Worm (Caenorhabditis elegans) whole organism, midembryonic: ENCODE data around the gene gcy-34.

Experiments used
- T22C8.4 ChIP-seq: fragments of 200-800 bp; sonication (Bioruptor generic); IDR thresholded peaks from 2 replicates; pipeline ENCODE4 v1.3.6; 2022; ENCODE audit warnings: missing genetic modification characterization, missing compliant biosample characterization
- cog-1 ChIP-seq: sonication (generic microtip); optimal IDR thresholded peaks from 2 replicates; lab custom pipeline; 2016; ENCODE audit warnings: missing genetic modification characterization, missing compliant biosample characterization
- flt-1 ChIP-seq: fragments of 200-800 bp; sonication (Bioruptor generic); IDR thresholded peaks from 2 replicates; pipeline ENCODE4 v1.3.6; 2022; ENCODE audit warnings: missing genetic modification characterization, missing compliant biosample characterization
- klf-2 ChIP-seq: fragments of 200-800 bp; sonication (Bioruptor generic); conservative IDR thresholded peaks from 2 replicates; pipeline ENCODE4 v1.3.6; 2022; ENCODE audit warnings: missing genetic modification reagents, missing genetic modification characterization, missing compliant biosample characterization
- med-1 ChIP-seq: sonication (generic microtip); optimal IDR thresholded peaks from 2 replicates; lab custom pipeline; 2017; ENCODE audit warnings: missing genetic modification characterization, mild to moderate bottlenecking, missing compliant biosample characterization, antibody characterized with exemption, missing genetic modification reagents; ENCODE audit not compliant: insufficient read depth
- ref-1 ChIP-seq: fragments of 200-800 bp; sonication (Bioruptor generic); conservative IDR thresholded peaks from 2 replicates; pipeline ENCODE4 v1.3.6; 2022; ENCODE audit warnings: missing genetic modification reagents, missing genetic modification characterization, missing compliant biosample characterization
- tab-1 ChIP-seq: fragments of 200-800 bp; sonication (Bioruptor generic); IDR thresholded peaks from 2 replicates; pipeline ENCODE4 v1.3.6; 2022; ENCODE audit warnings: missing genetic modification characterization, missing compliant biosample characterization
- ztf-23 ChIP-seq: fragments of 200-800 bp; sonication (Bioruptor generic); IDR thresholded peaks from 2 replicates; pipeline ENCODE4 v1.3.6; 2022; ENCODE audit warnings: missing genetic modification reagents, missing genetic modification characterization, missing compliant biosample characterization
- ztf-29 ChIP-seq: fragments of 200-800 bp; sonication (Bioruptor generic); IDR thresholded peaks from 2 replicates; pipeline ENCODE4 v1.3.6; 2022; ENCODE audit warnings: missing genetic modification reagents, missing genetic modification characterization, missing compliant biosample characterization

The gcy-34 gene

DNA sequence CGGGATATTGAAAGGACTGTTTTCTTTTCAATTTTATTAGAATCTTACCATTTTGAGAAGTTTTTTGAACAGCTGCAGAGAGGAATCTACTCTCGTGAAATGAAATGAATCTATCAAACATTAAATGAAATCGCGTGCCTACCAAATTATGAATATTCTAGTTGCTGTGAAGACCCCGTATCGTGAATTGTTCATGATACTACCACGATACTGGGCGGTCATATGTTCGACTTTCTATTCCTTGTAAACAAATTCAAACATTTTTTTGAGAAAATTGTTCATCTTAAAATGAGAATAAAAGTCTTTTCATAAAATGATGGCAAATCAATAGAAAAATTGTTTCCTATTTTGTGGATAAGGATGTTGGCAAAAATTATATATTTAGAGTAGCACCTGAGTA, at the start of gene gcy-34:
Gene gcy-34 (minus strand): TSS at position 101 of the 400 bp plus-strand sequence.
- no peak for TF ChIP-seq ztf-23
- no peak for TF ChIP-seq klf-2 (GFP tag; lab: Robert Waterston, UW)
- TF ChIP-seq flt-1 (GFP tag; lab: Robert Waterston, UW) = no peak
- TF ChIP-seq cog-1 (tag; lab: Kevin White, UChicago) = no peak
- TF ChIP-seq ref-1 (GFP tag; lab: Robert Waterston, UW) = no peak
- TF ChIP-seq T22C8.4 (GFP tag; lab: Robert Waterston, UW) = no peak
- no peak for TF ChIP-seq ztf-29 (GFP tag; lab: Robert Waterston, UW)
- no peak for TF ChIP-seq med-1 (GFP tag; lab: Kevin White, UChicago)
- TF ChIP-seq tab-1 (GFP tag; lab: Robert Waterston, UW) = no peak

DNA sequence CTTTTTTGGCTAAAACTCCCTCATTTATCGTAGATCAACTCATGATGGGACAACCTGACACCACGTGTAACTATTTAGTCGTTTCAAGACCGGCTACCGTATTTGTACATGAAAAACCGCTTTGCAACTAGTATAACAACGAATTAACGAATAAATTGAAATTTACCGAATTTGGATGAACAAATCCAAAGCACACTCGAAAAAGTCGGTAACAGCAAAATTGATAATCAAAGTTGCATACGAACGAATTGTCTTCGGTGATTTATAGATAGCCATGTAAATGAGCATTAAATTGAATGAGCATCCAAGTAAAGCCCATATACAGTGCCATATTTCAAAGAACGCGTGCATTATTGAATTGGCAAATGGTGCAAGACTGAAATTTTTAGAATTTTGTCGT, 46.7 kb upstream of the gcy-34 start, which contains the start of gene srd-17:
Gene srd-17 (minus strand): TSS at position 351 of the 400 bp plus-strand sequence.
- TF ChIP-seq ztf-29 (GFP tag; lab: Robert Waterston, UW) (no peak), flt-1 (GFP tag; lab: Robert Waterston, UW) (no peak), ztf-23 (no peak), cog-1 (tag; lab: Kevin White, UChicago) (no peak), ref-1 (GFP tag; lab: Robert Waterston, UW) (no peak), med-1 (GFP tag; lab: Kevin White, UChicago) (no peak), tab-1 (GFP tag; lab: Robert Waterston, UW) (no peak), T22C8.4 (GFP tag; lab: Robert Waterston, UW) (no peak), klf-2 (GFP tag; lab: Robert Waterston, UW) (no peak)

DNA sequence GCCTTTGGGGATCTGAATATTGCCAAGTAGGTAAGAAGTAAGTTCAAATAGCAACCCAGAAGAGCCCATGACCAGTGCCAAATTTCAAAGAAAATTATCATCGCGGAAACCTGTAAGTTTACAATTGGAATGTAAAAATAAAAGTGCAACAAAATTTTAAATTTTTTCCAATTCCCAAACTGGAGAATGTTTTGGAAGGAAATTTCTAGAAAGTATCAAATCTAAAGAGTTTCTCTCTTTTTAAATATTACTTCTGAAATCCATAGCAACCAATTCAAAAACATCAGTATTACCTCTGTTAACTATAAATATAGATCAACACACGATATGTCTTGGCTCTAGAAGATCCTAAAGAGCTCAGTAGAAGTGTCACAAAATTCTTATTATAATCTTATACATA, 43.0 kb upstream of the gcy-34 start, which contains the start of gene srd-19:
Gene srd-19 (minus strand): TSS at position 101 of the 400 bp plus-strand sequence.
- TF ChIP-seq ztf-23 (no peak), klf-2 (GFP tag; lab: Robert Waterston, UW) (no peak), T22C8.4 (GFP tag; lab: Robert Waterston, UW) (no peak), tab-1 (GFP tag; lab: Robert Waterston, UW) (no peak), cog-1 (tag; lab: Kevin White, UChicago) (no peak), med-1 (GFP tag; lab: Kevin White, UChicago) (no peak), ref-1 (GFP tag; lab: Robert Waterston, UW) (no peak), ztf-29 (GFP tag; lab: Robert Waterston, UW) (no peak), flt-1 (GFP tag; lab: Robert Waterston, UW) (no peak)

DNA sequence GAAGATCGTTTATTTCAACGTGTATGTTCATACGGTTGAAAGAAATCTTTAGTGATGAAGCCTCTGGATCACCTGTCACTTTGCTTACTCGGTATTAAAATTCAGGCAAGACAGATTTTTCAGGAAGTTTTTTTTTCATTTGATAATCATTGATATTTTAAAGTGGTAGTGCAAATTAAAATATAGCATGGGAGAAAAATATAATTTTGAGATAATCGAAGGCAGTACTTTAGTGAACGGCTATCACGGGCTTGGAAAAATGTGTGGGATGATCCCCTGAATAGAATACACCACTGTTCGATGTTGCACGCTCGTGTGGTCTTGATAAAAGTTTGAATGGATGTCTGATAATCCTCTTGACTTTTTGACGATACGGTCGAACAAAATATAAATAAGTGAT, 41.7 kb upstream of the gcy-34 start:
- TF ChIP-seq klf-2 (GFP tag; lab: Robert Waterston, UW) (no peak), T22C8.4 (GFP tag; lab: Robert Waterston, UW) (no peak), ztf-23 (no peak), ztf-29 (GFP tag; lab: Robert Waterston, UW) (no peak), cog-1 (tag; lab: Kevin White, UChicago) (no peak), med-1 (GFP tag; lab: Kevin White, UChicago) (no peak), tab-1 (GFP tag; lab: Robert Waterston, UW) (no peak), flt-1 (GFP tag; lab: Robert Waterston, UW) (no peak), ref-1 (GFP tag; lab: Robert Waterston, UW) (no peak)

DNA sequence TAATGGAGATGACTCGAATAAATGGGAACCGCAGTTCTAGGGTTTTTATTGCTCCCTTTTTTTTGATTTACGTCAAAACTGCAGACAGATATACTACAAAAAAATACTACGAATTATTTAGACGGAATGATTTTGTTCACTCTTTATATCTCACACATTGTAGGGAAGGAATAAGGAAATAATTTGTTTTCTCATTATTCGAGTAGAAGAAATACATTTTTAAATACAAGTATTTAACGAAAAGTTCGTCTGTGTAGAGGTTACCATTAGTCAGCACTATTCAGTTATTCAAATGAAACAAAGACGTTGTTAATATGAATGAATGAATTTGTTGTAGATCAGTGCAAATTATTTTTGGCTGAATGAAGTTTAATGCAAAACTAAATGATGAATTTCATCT, 41.1 kb upstream of the gcy-34 start, which contains the start of gene srd-18:
Gene srd-18 (minus strand): TSS at position 101 of the 400 bp plus-strand sequence.
- TF ChIP-seq ref-1 (GFP tag; lab: Robert Waterston, UW) (no peak), ztf-23 (no peak), tab-1 (GFP tag; lab: Robert Waterston, UW) (no peak), klf-2 (GFP tag; lab: Robert Waterston, UW) (no peak), T22C8.4 (GFP tag; lab: Robert Waterston, UW) (no peak), ztf-29 (GFP tag; lab: Robert Waterston, UW) (no peak), cog-1 (tag; lab: Kevin White, UChicago) (no peak), flt-1 (GFP tag; lab: Robert Waterston, UW) (no peak), med-1 (GFP tag; lab: Kevin White, UChicago) (no peak)

DNA sequence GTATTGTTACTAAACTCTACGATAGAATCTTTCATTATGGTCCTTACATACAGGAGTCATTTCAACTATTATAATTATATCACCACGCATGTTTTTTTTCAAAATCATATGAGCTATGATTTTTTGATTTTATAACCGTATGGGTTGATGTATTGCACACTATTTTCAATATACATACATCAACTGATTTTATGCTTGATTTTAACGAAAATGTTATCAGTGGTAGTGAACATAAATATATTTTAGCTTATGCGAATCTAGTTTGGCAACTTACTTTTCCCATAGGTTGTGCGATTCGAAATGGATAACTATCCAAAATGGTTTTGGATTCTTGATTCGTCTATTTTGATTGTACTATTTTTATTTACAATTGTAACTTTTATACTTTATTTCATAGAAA, 37.9 kb upstream of the gcy-34 start, which contains the start of gene srv-10:
Gene srv-10 (plus strand): TSS at position 301 of the 400 bp plus-strand sequence.
- TF ChIP-seq T22C8.4 (GFP tag; lab: Robert Waterston, UW) (no peak), ztf-23 (no peak), flt-1 (GFP tag; lab: Robert Waterston, UW) (no peak), ref-1 (GFP tag; lab: Robert Waterston, UW) (no peak), tab-1 (GFP tag; lab: Robert Waterston, UW) (no peak), ztf-29 (GFP tag; lab: Robert Waterston, UW) (no peak), cog-1 (tag; lab: Kevin White, UChicago) (no peak), klf-2 (GFP tag; lab: Robert Waterston, UW) (no peak), med-1 (GFP tag; lab: Kevin White, UChicago) (no peak)

DNA sequence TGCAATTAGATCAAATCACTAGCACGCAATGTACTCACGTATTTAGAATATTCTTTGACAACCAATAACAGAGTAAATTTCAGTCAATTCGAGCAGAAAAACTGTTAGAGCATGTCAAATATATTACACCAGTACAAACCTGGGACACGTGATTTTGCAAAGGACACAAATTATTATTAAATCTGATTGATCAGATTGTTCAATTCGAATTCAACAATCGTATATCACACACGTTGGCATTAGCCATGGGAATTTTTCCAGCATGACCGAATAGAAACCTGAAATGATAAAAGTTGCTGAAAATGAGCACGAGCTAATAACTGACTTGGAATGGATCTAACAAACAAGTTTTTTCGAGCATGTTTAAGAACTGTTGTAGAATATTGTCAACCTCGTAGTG, 37.3 kb upstream of the gcy-34 start, which contains the start of gene srv-9:
Gene srv-9 (minus strand): TSS at position 101 of the 400 bp plus-strand sequence.
- no peak for TF ChIP-seq tab-1 (GFP tag; lab: Robert Waterston, UW)
- TF ChIP-seq ztf-29 (GFP tag; lab: Robert Waterston, UW) = no peak
- no peak for TF ChIP-seq T22C8.4 (GFP tag; lab: Robert Waterston, UW)
- TF ChIP-seq ref-1 (GFP tag; lab: Robert Waterston, UW) = no peak
- no peak for TF ChIP-seq ztf-23
- TF ChIP-seq cog-1 (tag; lab: Kevin White, UChicago) = no peak
- no peak for TF ChIP-seq med-1 (GFP tag; lab: Kevin White, UChicago)
- TF ChIP-seq flt-1 (GFP tag; lab: Robert Waterston, UW) = no peak
- no peak for TF ChIP-seq klf-2 (GFP tag; lab: Robert Waterston, UW)

DNA sequence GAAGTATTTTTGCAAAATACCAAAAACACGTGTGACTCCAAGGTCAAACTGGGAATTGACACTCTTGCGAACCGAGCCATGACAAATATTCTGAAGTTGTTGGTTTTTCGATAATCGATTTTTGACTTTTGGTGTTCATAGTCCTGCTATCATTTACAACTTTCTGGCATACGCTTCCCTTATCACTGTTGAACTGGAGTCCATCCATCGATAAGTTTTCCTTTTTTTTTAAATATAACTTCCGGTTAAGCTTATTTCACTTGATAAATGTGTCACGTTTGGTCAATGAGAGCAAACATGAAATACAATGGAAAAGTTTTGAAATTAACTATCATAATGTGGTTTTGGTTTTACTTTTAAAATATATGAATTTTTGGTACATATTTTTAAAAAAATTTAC, 36.0 kb upstream of the gcy-34 start:
- no peak for TF ChIP-seq cog-1 (tag; lab: Kevin White, UChicago)
- TF ChIP-seq tab-1 (GFP tag; lab: Robert Waterston, UW) = no peak
- TF ChIP-seq ztf-23 = no peak
- TF ChIP-seq klf-2 (GFP tag; lab: Robert Waterston, UW) = no peak
- TF ChIP-seq T22C8.4 (GFP tag; lab: Robert Waterston, UW) = no peak
- TF ChIP-seq ztf-29 (GFP tag; lab: Robert Waterston, UW) = no peak
- no peak for TF ChIP-seq med-1 (GFP tag; lab: Kevin White, UChicago)
- TF ChIP-seq ref-1 (GFP tag; lab: Robert Waterston, UW) = no peak
- TF ChIP-seq flt-1 (GFP tag; lab: Robert Waterston, UW) = no peak
